Worm (Caenorhabditis elegans) whole organism, L2 larva: Measurements from ENCODE around the gene tat-4.

Experiments
- F13H6.1 ChIP-seq: sonication (generic microtip); optimal IDR thresholded peaks from 2 replicates; lab custom pipeline; 2016; ENCODE audit warnings: missing genetic modification characterization, missing compliant biosample characterization
- R02D3.7 ChIP-seq: fragments of 150-350 bp; optimal IDR thresholded peaks from 2 replicates; lab custom pipeline; 2014; ENCODE audit warnings: missing biosample characterization, missing genetic modification characterization
- Y55F3AM.14 ChIP-seq: fragments of 200-800 bp; sonication (Bioruptor generic); optimal IDR thresholded peaks from 2 replicates; lab custom pipeline; 2018; ENCODE audit warnings: mild to moderate bottlenecking, missing genetic modification characterization, missing compliant biosample characterization
- ZK546.5 ChIP-seq: sonication (generic microtip); optimal IDR thresholded peaks from 2 replicates; lab custom pipeline; 2017; ENCODE audit warnings: missing biosample characterization, missing genetic modification characterization
- alr-1 ChIP-seq: fragments of 150-350 bp; optimal IDR thresholded peaks from 2 replicates; lab custom pipeline; 2014; ENCODE audit warnings: missing biosample characterization, missing genetic modification characterization
- aly-2 ChIP-seq: fragments of 150-350 bp; optimal IDR thresholded peaks from 2 replicates; lab custom pipeline; 2014; ENCODE audit warnings: missing biosample characterization, missing genetic modification characterization
- ama-1 ChIP-seq: fragments of 150-350 bp; optimal IDR thresholded peaks from 2 replicates; lab custom pipeline; 2018; ENCODE audit warnings: inconsistent platforms
- blmp-1 ChIP-seq: sonication (generic microtip); optimal IDR thresholded peaks from 2 replicates; lab custom pipeline; 2017; ENCODE audit warnings: missing genetic modification characterization, mild to moderate bottlenecking, missing compliant biosample characterization, antibody characterized with exemption, moderate library complexity; ENCODE audit not compliant: insufficient read depth
- ceh-16 ChIP-seq: fragments of 150-350 bp; optimal IDR thresholded peaks from 2 replicates; lab custom pipeline; 2014; ENCODE audit warnings: missing biosample characterization, missing genetic modification characterization
- ceh-82 ChIP-seq: fragments of 150-350 bp; optimal IDR thresholded peaks from 2 replicates; lab custom pipeline; 2014; ENCODE audit warnings: missing biosample characterization, missing genetic modification characterization
- crh-2 ChIP-seq: sonication (generic microtip); optimal IDR thresholded peaks from 2 replicates; lab custom pipeline; 2017; ENCODE audit warnings: missing biosample characterization, missing genetic modification characterization
- dmd-4 ChIP-seq: sonication (generic microtip); optimal IDR thresholded peaks from 2 replicates; lab custom pipeline; 2017; ENCODE audit warnings: missing biosample characterization, missing genetic modification characterization
- egl-27 ChIP-seq: sonication (generic microtip); optimal IDR thresholded peaks from 3 replicates; lab custom pipeline; 2017; ENCODE audit warnings: missing biosample characterization, missing genetic modification reagents, missing genetic modification characterization
- elt-1 ChIP-seq: fragments of 150-350 bp; optimal IDR thresholded peaks from 2 replicates; lab custom pipeline; 2014; ENCODE audit warnings: missing biosample characterization, missing genetic modification characterization
- elt-3 ChIP-seq: sonication (generic microtip); optimal IDR thresholded peaks from 2 replicates; lab custom pipeline; 2017; ENCODE audit warnings: missing biosample characterization, missing genetic modification characterization
- fos-1 ChIP-seq: fragments of 150-350 bp; optimal IDR thresholded peaks from 2 replicates; lab custom pipeline; 2014; ENCODE audit warnings: missing biosample characterization, missing genetic modification characterization
- gmeb-1 ChIP-seq: fragments of 150-350 bp; optimal IDR thresholded peaks from 2 replicates; lab custom pipeline; 2014; ENCODE audit warnings: missing biosample characterization, missing genetic modification characterization
- lin-11 ChIP-seq: fragments of 150-350 bp; sonication (generic microtip); optimal IDR thresholded peaks from 2 replicates; lab custom pipeline; 2014; ENCODE audit warnings: missing biosample characterization, missing genetic modification characterization, inconsistent platforms, mixed read lengths
- lin-13 ChIP-seq: fragments of 150-350 bp; optimal IDR thresholded peaks from 2 replicates; lab custom pipeline; 2014; ENCODE audit warnings: missing biosample characterization, missing genetic modification reagents, missing genetic modification characterization
- lin-39 ChIP-seq: fragments of 150-350 bp; optimal IDR thresholded peaks from 2 replicates; lab custom pipeline; 2014; ENCODE audit warnings: missing biosample characterization, missing genetic modification reagents, missing genetic modification characterization
- lsy-2 ChIP-seq, 2 experiments: fragments of 150-350 bp in 1 of 2; sonication (generic microtip) in 1 of 2; optimal IDR thresholded peaks; 2 replicates each; lab custom pipeline; 2014 to 2017; ENCODE audit warnings: missing biosample characterization in 2 of 2, missing genetic modification characterization in 2 of 2
- mab-5 ChIP-seq: fragments of 150-350 bp; optimal IDR thresholded peaks from 2 replicates; lab custom pipeline; 2014; ENCODE audit warnings: missing biosample characterization, missing genetic modification characterization
- mbf-1 ChIP-seq: sonication (generic microtip); optimal IDR thresholded peaks from 2 replicates; lab custom pipeline; 2017; ENCODE audit warnings: missing biosample characterization, missing genetic modification characterization
- mdl-1 ChIP-seq, 2 experiments: fragments of 150-350 bp in 1 of 2; sonication (generic microtip) in 1 of 2; optimal IDR thresholded peaks; 2 replicates each; lab custom pipeline; 2017; ENCODE audit warnings: missing biosample characterization in 2 of 2, missing genetic modification characterization in 2 of 2
- nhr-10 ChIP-seq: sonication (generic microtip); optimal IDR thresholded peaks from 2 replicates; lab custom pipeline; 2017; ENCODE audit warnings: missing biosample characterization, missing genetic modification characterization
- nhr-11 ChIP-seq: fragments of 150-350 bp; optimal IDR thresholded peaks from 2 replicates; lab custom pipeline; 2014; ENCODE audit warnings: missing biosample characterization, missing genetic modification characterization
- nhr-12 ChIP-seq: fragments of 150-350 bp; optimal IDR thresholded peaks from 2 replicates; lab custom pipeline; 2014; ENCODE audit warnings: missing biosample characterization, missing genetic modification characterization
- nhr-129 ChIP-seq: fragments of 150-350 bp; optimal IDR thresholded peaks from 2 replicates; lab custom pipeline; 2014; ENCODE audit warnings: missing biosample characterization, missing genetic modification characterization
- nhr-21 ChIP-seq: fragments of 150-350 bp; optimal IDR thresholded peaks from 2 replicates; lab custom pipeline; 2014; ENCODE audit warnings: missing biosample characterization, missing genetic modification characterization
- nhr-23 ChIP-seq: fragments of 150-350 bp; optimal IDR thresholded peaks from 2 replicates; lab custom pipeline; 2014; ENCODE audit warnings: missing biosample characterization, missing genetic modification reagents, missing genetic modification characterization
- nhr-237 ChIP-seq: fragments of 150-350 bp; optimal IDR thresholded peaks from 2 replicates; lab custom pipeline; 2014; ENCODE audit warnings: missing biosample characterization, missing genetic modification characterization
- nhr-25 ChIP-seq: fragments of 150-350 bp; sonication (generic microtip); optimal IDR thresholded peaks from 3 replicates; lab custom pipeline; 2014; ENCODE audit warnings: missing biosample characterization, missing genetic modification characterization
- nhr-6 ChIP-seq: fragments of 150-350 bp; optimal IDR thresholded peaks from 2 replicates; lab custom pipeline; 2014; ENCODE audit warnings: missing biosample characterization, missing genetic modification characterization
- nhr-77 ChIP-seq: fragments of 150-350 bp; optimal IDR thresholded peaks from 2 replicates; lab custom pipeline; 2014; ENCODE audit warnings: missing biosample characterization, missing genetic modification characterization
- peb-1 ChIP-seq: fragments of 150-350 bp; optimal IDR thresholded peaks from 2 replicates; lab custom pipeline; 2014; ENCODE audit warnings: missing biosample characterization, missing genetic modification characterization
- sem-4 ChIP-seq: fragments of 150-350 bp; optimal IDR thresholded peaks from 2 replicates; lab custom pipeline; 2014; ENCODE audit warnings: missing biosample characterization, missing genetic modification reagents, missing genetic modification characterization
- skn-1 ChIP-seq: sonication (generic microtip); optimal IDR thresholded peaks from 2 replicates; lab custom pipeline; 2017; ENCODE audit warnings: missing biosample characterization, missing genetic modification characterization
- sma-3 ChIP-seq: sonication (generic microtip); optimal IDR thresholded peaks from 2 replicates; lab custom pipeline; 2016; ENCODE audit warnings: missing genetic modification reagents, missing genetic modification characterization, missing compliant biosample characterization
- sma-9 ChIP-seq, 2 experiments: fragments of 150-350 bp in 1 of 2; sonication (generic microtip) in 1 of 2; optimal IDR thresholded peaks; 2 replicates each; lab custom pipeline; 2014 to 2016; ENCODE audit warnings: missing genetic modification characterization in 2 of 2, mild to moderate bottlenecking in 1 of 2, missing biosample characterization in 1 of 2, missing compliant biosample characterization in 1 of 2, missing genetic modification reagents in 1 of 2, moderate library complexity in 1 of 2
- snpc-4 ChIP-seq: fragments of 150-350 bp; optimal IDR thresholded peaks from 2 replicates; lab custom pipeline; 2014; ENCODE audit warnings: missing biosample characterization, missing genetic modification characterization
- unc-39 ChIP-seq: fragments of 150-350 bp; optimal IDR thresholded peaks from 2 replicates; lab custom pipeline; 2014; ENCODE audit warnings: missing biosample characterization, missing genetic modification characterization
- unc-55 ChIP-seq: fragments of 150-350 bp; sonication (generic microtip); optimal IDR thresholded peaks from 3 replicates; lab custom pipeline; 2014; ENCODE audit warnings: missing biosample characterization, missing genetic modification reagents, missing genetic modification characterization
- unc-62 ChIP-seq: fragments of 150-350 bp; optimal IDR thresholded peaks from 2 replicates; lab custom pipeline; 2014; ENCODE audit warnings: missing biosample characterization, missing genetic modification reagents, missing genetic modification characterization
- zag-1 ChIP-seq: fragments of 150-350 bp; optimal IDR thresholded peaks from 2 replicates; lab custom pipeline; 2014; ENCODE audit warnings: missing biosample characterization, missing genetic modification characterization
- ztf-1 ChIP-seq: fragments of 200-800 bp; sonication (Bioruptor generic); conservative IDR thresholded peaks from 2 replicates; pipeline ENCODE4 v1.3.6; 2022; ENCODE audit warnings: missing genetic modification characterization, missing compliant biosample characterization
- ztf-11 ChIP-seq: sonication (generic microtip); optimal IDR thresholded peaks from 2 replicates; lab custom pipeline; 2017; ENCODE audit warnings: missing biosample characterization, missing genetic modification characterization
- ztf-4 ChIP-seq: fragments of 150-350 bp; optimal IDR thresholded peaks from 2 replicates; lab custom pipeline; 2014; ENCODE audit warnings: missing biosample characterization, missing genetic modification characterization

tat-4 gene

ce11 chrII:6244171-6244570, at the start of gene tat-4:
Gene tat-4, minus strand, starts transcription at chrII:6244287.
- TF ChIP-seq elt-3 (no peak), fos-1 (tag; lab: Kevin White, UChicago) (peak; percentile 89), lin-11 (no peak), R02D3.7 (tag; lab: Kevin White, UChicago) (no peak)

DNA sequence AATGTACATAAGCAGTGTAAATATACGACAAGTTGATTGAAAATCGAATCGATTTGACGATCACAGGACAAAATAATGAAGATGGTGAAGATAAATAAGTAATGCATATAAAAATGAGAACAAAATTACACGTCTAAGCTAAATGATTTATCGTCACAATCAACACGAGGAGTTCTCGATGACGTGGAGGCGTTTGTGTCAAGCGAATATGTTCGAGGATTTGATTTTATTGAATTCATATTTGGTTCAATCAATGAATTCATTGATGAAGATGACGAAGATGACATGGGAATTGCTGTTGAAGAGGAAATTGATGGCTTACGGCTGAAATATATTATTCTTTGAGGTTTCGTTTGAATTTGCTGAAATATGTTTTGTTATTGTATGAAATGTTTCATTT, 48.4 kb upstream of the tat-4 start, which contains the start of gene nyn-3:
Gene nyn-3, minus strand, starts transcription at position 101 of the 400 bp plus-strand sequence.
- TF ChIP-seq nhr-237 (no peak), alr-1 (tag; lab: Kevin White, UChicago) (no peak), nhr-25 (no peak), ceh-16 (tag; lab: Kevin White, UChicago) (no peak), snpc-4 (tag; lab: Kevin White, UChicago) (no peak), nhr-21 (no peak), lin-11 (no peak), Y55F3AM.14 (GFP tag; lab: Kevin White, UChicago) (no peak), sma-3 (GFP tag; lab: Kevin White, UChicago) (no peak), nhr-23 (no peak), nhr-77 (tag; lab: Kevin White, UChicago) (no peak), lin-13 (GFP tag; lab: Kevin White, UChicago) (no peak), crh-2 (tag; lab: Kevin White, UChicago) (no peak), sem-4 (tag; lab: Kevin White, UChicago) (no peak), nhr-11 (tag; lab: Kevin White, UChicago) (no peak)

DNA sequence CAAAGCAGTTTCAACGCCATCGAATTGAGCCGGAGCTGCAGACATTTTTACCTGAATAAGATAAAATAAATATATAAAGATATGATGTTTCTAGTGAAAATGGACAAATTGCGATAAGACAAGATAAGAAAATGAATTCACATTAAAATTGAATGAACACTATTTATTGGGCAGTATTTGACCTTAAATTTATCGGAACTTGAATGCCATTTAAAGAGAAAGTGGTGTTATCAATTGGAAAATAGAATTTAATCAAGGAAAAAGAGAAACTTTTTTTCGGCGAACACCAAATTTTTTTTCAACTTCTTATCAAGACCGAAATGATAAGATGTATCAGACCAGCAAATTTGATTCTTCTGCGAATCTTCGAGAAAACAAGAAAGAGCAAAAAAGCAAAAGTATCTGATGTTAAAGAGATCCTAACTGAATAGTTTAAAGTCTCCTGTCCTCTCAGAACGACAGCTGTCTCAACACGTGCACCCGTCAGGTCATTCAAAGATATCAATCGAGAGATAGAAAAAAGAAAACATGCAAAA, 46.0 kb upstream of the tat-4 start, which contains the start of gene upb-1:
Gene upb-1, minus strand, starts transcription at position 51 of the 536 bp plus-strand sequence.
- TF ChIP-seq nhr-77 (tag; lab: Kevin White, UChicago) (no peak), R02D3.7 (tag; lab: Kevin White, UChicago) (no peak), Y55F3AM.14 (GFP tag; lab: Kevin White, UChicago) (no peak), dmd-4 (tag; lab: Kevin White, UChicago) (no peak), unc-39 (tag; lab: Kevin White, UChicago) (no peak), nhr-237 (no peak), blmp-1 (peak; percentile 23), elt-3 (no peak), nhr-23 (no peak), sem-4 (tag; lab: Kevin White, UChicago) (no peak), unc-55 (GFP tag; lab: Kevin White, UChicago) (no peak), nhr-129 (tag; lab: Kevin White, UChicago) (peak; percentile 53), mbf-1 (tag; lab: Kevin White, UChicago) (no peak), lsy-2 (tag; optimal IDR thresholded peaks at IDR 0.05; lab: Kevin White, UChicago) (peak in 1 of 2 experiments; percentile 52), fos-1 (tag; lab: Kevin White, UChicago) (peak; percentile 41), gmeb-1 (tag; lab: Kevin White, UChicago) (no peak), snpc-4 (tag; lab: Kevin White, UChicago) (no peak), unc-62 (GFP tag; lab: Kevin White, UChicago) (no peak), mab-5 (tag; lab: Kevin White, UChicago) (no peak), ceh-82 (tag; lab: Kevin White, UChicago) (no peak), nhr-12 (tag; lab: Kevin White, UChicago) (no peak), skn-1 (no peak), lin-39 (tag; lab: Kevin White, UChicago) (no peak), nhr-11 (tag; lab: Kevin White, UChicago) (no peak), peb-1 (tag; lab: Kevin White, UChicago) (no peak), F13H6.1 (peak; percentile 63), lin-11 (no peak), nhr-25 (no peak), ZK546.5 (tag; lab: Kevin White, UChicago) (no peak), sma-3 (GFP tag; lab: Kevin White, UChicago) (no peak), ztf-11 (tag; lab: Kevin White, UChicago) (no peak), zag-1 (no peak), nhr-21 (no peak), nhr-10 (no peak), sma-9 (GFP tag; optimal IDR thresholded peaks at IDR 0.05; lab: Kevin White, UChicago) (peak; percentile 63), sma-9 (tag; optimal IDR thresholded peaks at IDR 0.05; lab: Kevin White, UChicago) (no peak), crh-2 (tag; lab: Kevin White, UChicago) (no peak), nhr-6 (tag; lab: Kevin White, UChicago) (no peak), alr-1 (tag; lab: Kevin White, UChicago) (no peak), elt-1 (tag; lab: Kevin White, UChicago) (no peak), mdl-1 (tag; optimal IDR thresholded peaks at IDR 0.05; lab: Kevin White, UChicago) (no peak), ztf-1 (GFP tag; lab: Robert Waterston, UW) (no peak), egl-27 (no peak), lin-13 (GFP tag; lab: Kevin White, UChicago) (no peak), aly-2 (tag; lab: Kevin White, UChicago) (no peak), ztf-4 (no peak), ceh-16 (tag; lab: Kevin White, UChicago) (no peak), ama-1 (lab: Kevin White, UChicago) (no peak)
